Fruit fly (Drosophila melanogaster) whole organism, wandering third instar larva: ENCODE measurements around the gene CG10650.

Experiments used
- HLH106 ChIP-seq: fragments of 200-800 bp; optimal IDR thresholded peaks from 3 replicates; lab custom pipeline; 2019; ENCODE audit warnings: missing biosample characterization, mild to moderate bottlenecking, missing genetic modification characterization, moderate library complexity
- Myc ChIP-seq: fragments of >200 bp; optimal IDR thresholded peaks from 2 replicates; lab custom pipeline; 2017
- Vsx2 ChIP-seq: fragments of 200-300, 225-300 bp; sonication (Bioruptor generic); optimal IDR thresholded peaks from 2 replicates; lab custom pipeline; 2018; ENCODE audit warnings: missing biosample characterization, missing genetic modification characterization; ENCODE audit not compliant: partially characterized antibody
- lola ChIP-seq: fragments of >200 bp; optimal IDR thresholded peaks from 2 replicates; lab custom pipeline; 2017; ENCODE audit warnings: missing biosample characterization, missing genetic modification characterization
- psq ChIP-seq: fragments of 200-800 bp; sonication (Bioruptor generic); optimal IDR thresholded peaks from 3 replicates; lab custom pipeline; 2017; ENCODE audit warnings: missing biosample characterization, mild to moderate bottlenecking, missing genetic modification characterization, moderate library complexity

DNA sequence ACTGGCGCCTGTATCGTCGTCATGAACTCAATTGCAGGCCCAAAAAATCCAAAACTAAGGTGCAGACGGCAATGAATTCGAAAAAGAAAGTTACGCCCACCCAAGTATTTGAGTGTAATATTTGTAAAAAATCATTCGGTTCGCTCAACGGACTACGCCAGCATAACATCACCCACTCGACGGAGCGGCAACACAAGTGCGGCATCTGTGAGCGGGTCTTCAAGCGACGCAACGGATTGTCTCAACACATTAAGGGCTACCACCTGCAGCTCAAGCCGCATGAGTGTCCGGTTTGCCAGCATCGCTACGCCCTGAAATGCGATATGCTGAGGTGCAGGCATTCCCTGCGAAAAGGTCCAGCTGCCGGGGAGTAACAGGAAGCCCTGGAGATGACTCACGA lies 19.0 kb downstream of the CG10650 start:
- TF ChIP-seq psq (GFP tag; lab: Kevin White, UChicago) (no peak), Myc (lab: Kevin White, UChicago) (no peak), Vsx2 (GFP tag; lab: Kevin White, UChicago) (no peak), lola (GFP tag; lab: Kevin White, UChicago) (no peak), HLH106 (tag; lab: Kevin White, UChicago) (no peak)
